Worm (Caenorhabditis elegans) whole organism, late embryonic: Measurements from ENCODE around the gene srw-117.

ENCODE experiments used
- C08G9.2 ChIP-seq: sonication (generic microtip); optimal IDR thresholded peaks from 2 replicates; lab custom pipeline; 2016; ENCODE audit warnings: mild to moderate bottlenecking, missing genetic modification characterization, moderate library complexity, missing compliant biosample characterization
- F13H6.1 ChIP-seq: sonication (generic microtip); optimal IDR thresholded peaks from 2 replicates; lab custom pipeline; 2016; ENCODE audit warnings: missing genetic modification characterization, missing compliant biosample characterization
- ama-1 ChIP-seq: fragments of 150-350 bp; optimal IDR thresholded peaks from 2 replicates; lab custom pipeline; 2014
- ceh-30 ChIP-seq: fragments of 150-350 bp; optimal IDR thresholded peaks from 2 replicates; lab custom pipeline; 2014; ENCODE audit warnings: missing biosample characterization, missing genetic modification characterization
- ceh-31 ChIP-seq: sonication (generic microtip); optimal IDR thresholded peaks from 2 replicates; lab custom pipeline; 2016; ENCODE audit warnings: missing genetic modification characterization, missing compliant biosample characterization
- ceh-9 ChIP-seq: sonication (generic microtip); optimal IDR thresholded peaks from 2 replicates; lab custom pipeline; 2016; ENCODE audit warnings: mild to moderate bottlenecking, missing genetic modification characterization, inconsistent platforms, missing compliant biosample characterization
- fkh-10 ChIP-seq: fragments of 150-350 bp; optimal IDR thresholded peaks from 2 replicates; lab custom pipeline; 2014; ENCODE audit warnings: missing biosample characterization, missing genetic modification reagents, missing genetic modification characterization
- hlh-15 ChIP-seq: sonication (generic microtip); optimal IDR thresholded peaks from 2 replicates; lab custom pipeline; 2016; ENCODE audit warnings: missing genetic modification characterization, missing compliant biosample characterization
- mec-3 ChIP-seq: sonication (generic microtip); optimal IDR thresholded peaks from 2 replicates; lab custom pipeline; 2016; ENCODE audit warnings: borderline replicate concordance, missing genetic modification characterization, missing compliant biosample characterization
- nhr-232 ChIP-seq: sonication (generic microtip); optimal IDR thresholded peaks from 2 replicates; lab custom pipeline; 2016; ENCODE audit warnings: missing genetic modification characterization, missing compliant biosample characterization
- tbx-2 ChIP-seq: sonication (generic microtip); optimal IDR thresholded peaks from 2 replicates; lab custom pipeline; 2016; ENCODE audit warnings: missing genetic modification characterization, missing compliant biosample characterization
- ttx-3 ChIP-seq: sonication (generic microtip); optimal IDR thresholded peaks from 2 replicates; lab custom pipeline; 2016; ENCODE audit warnings: missing genetic modification reagents, missing genetic modification characterization, missing compliant biosample characterization
- zip-5 ChIP-seq: sonication (generic microtip); optimal IDR thresholded peaks from 2 replicates; lab custom pipeline; 2016; ENCODE audit warnings: missing genetic modification characterization, missing compliant biosample characterization

ce11 chrV:2958202-2958601, 25.0 kb downstream of the srw-117 start, which contains the start of gene srw-142:
- no peak for TF ChIP-seq ceh-30 (tag; lab: Kevin White, UChicago)
- TF ChIP-seq tbx-2 (tag; lab: Kevin White, UChicago) = no peak
- no peak for TF ChIP-seq zip-5 (tag; lab: Kevin White, UChicago)
- TF ChIP-seq fkh-10 (GFP tag; lab: Kevin White, UChicago) = no peak
- TF ChIP-seq C08G9.2 (tag; lab: Kevin White, UChicago) = no peak
- TF ChIP-seq F13H6.1 (tag; lab: Kevin White, UChicago) = no peak
- TF ChIP-seq ceh-9 (tag; lab: Kevin White, UChicago) = no peak
- no peak for TF ChIP-seq ama-1 (lab: Kevin White, UChicago)
- no peak for TF ChIP-seq ttx-3 (tag; lab: Kevin White, UChicago)
- TF ChIP-seq nhr-232 = no peak
- TF ChIP-seq ceh-31 (tag; lab: Kevin White, UChicago) = no peak
- no peak for TF ChIP-seq hlh-15 (tag; lab: Kevin White, UChicago)
- TF ChIP-seq mec-3 = no peak
